Fruit fly (Drosophila melanogaster) whole organism, embryonic: ENCODE data around the gene CG43055.

ENCODE experiments used
- BEAF-32 ChIP-seq: fragments of 200-800 bp; sonication (Bioruptor generic); optimal IDR thresholded peaks from 3 replicates; lab custom pipeline; 2017; ENCODE audit warnings: missing biosample characterization, missing genetic modification characterization, mild to moderate bottlenecking, moderate library complexity, missing genetic modification reagents
- Blimp-1 ChIP-seq: fragments of 200-800 bp; sonication (Bioruptor generic); optimal IDR thresholded peaks from 3 replicates; lab custom pipeline; 2018; ENCODE audit warnings: missing biosample characterization, missing genetic modification characterization, mild to moderate bottlenecking, moderate library complexity, missing genetic modification reagents
- CG10431 ChIP-seq: fragments of 200-800 bp; sonication (Bioruptor generic); optimal IDR thresholded peaks from 3 replicates; lab custom pipeline; 2018; ENCODE audit warnings: missing biosample characterization, mild to moderate bottlenecking, missing genetic modification characterization
- CG12155 ChIP-seq: fragments of 200-800 bp; sonication (Bioruptor generic); optimal IDR thresholded peaks from 3 replicates; lab custom pipeline; 2016; ENCODE audit warnings: missing biosample characterization, missing genetic modification characterization
- CG13287 ChIP-seq: fragments of 200-800 bp; sonication (Bioruptor generic); IDR thresholded peaks from 2 replicates; pipeline ENCODE4 v1.3.6; 2022; ENCODE audit warnings: missing biosample characterization, missing genetic modification characterization; ENCODE audit not compliant: partially characterized antibody
- CG14710 ChIP-seq: fragments of 200-800 bp; sonication (Bioruptor generic); optimal IDR thresholded peaks from 3 replicates; lab custom pipeline; 2019; ENCODE audit warnings: missing biosample characterization, mild to moderate bottlenecking, missing genetic modification characterization, moderate library complexity
- CG17359 ChIP-seq: fragments of 200-800 bp; sonication (Bioruptor generic); optimal IDR thresholded peaks from 3 replicates; lab custom pipeline; 2018; ENCODE audit warnings: missing biosample characterization, mild to moderate bottlenecking, missing genetic modification characterization, moderate library complexity
- CG18619 ChIP-seq: fragments of 200-800 bp; sonication (Bioruptor generic); optimal IDR thresholded peaks from 3 replicates; lab custom pipeline; 2017; ENCODE audit warnings: missing biosample characterization, mild to moderate bottlenecking, missing genetic modification characterization
- CG2129 ChIP-seq: fragments of 200-800 bp; sonication (Bioruptor generic); IDR thresholded peaks from 2 replicates; pipeline ENCODE4 v1.3.6; 2022; ENCODE audit warnings: missing biosample characterization, missing genetic modification characterization; ENCODE audit not compliant: partially characterized antibody
- CG2712 ChIP-seq: fragments of 200-800 bp; optimal IDR thresholded peaks from 3 replicates; lab custom pipeline; 2019; ENCODE audit warnings: missing biosample characterization, mild to moderate bottlenecking, missing genetic modification characterization, moderate library complexity
- CG34422 ChIP-seq: fragments of 200-800 bp; sonication (Bioruptor generic); IDR thresholded peaks from 3 replicates; pipeline ENCODE4 v1.3.6; 2022; ENCODE audit warnings: missing biosample characterization, missing genetic modification characterization
- CG4617 ChIP-seq: fragments of 200-800 bp; sonication (Bioruptor generic); optimal IDR thresholded peaks from 3 replicates; lab custom pipeline; 2016; ENCODE audit warnings: missing biosample characterization, missing genetic modification characterization, borderline replicate concordance
- CG4820 ChIP-seq: fragments of 200-800 bp; sonication (Bioruptor generic); optimal IDR thresholded peaks from 3 replicates; lab custom pipeline; 2016; ENCODE audit warnings: missing biosample characterization, missing genetic modification characterization
- CG5245 ChIP-seq: fragments of 200-800 bp; sonication (Bioruptor generic); optimal IDR thresholded peaks from 3 replicates; lab custom pipeline; 2016; ENCODE audit warnings: missing biosample characterization, missing genetic modification characterization
- CG6254 ChIP-seq: fragments of 200-800 bp; sonication (Bioruptor generic); optimal IDR thresholded peaks from 3 replicates; lab custom pipeline; 2017; ENCODE audit warnings: mild to moderate bottlenecking, missing biosample characterization, missing genetic modification reagents, missing genetic modification characterization
- CG7839 ChIP-seq: fragments of 200-800 bp; sonication (Bioruptor generic); optimal IDR thresholded peaks from 3 replicates; lab custom pipeline; 2018; ENCODE audit warnings: missing biosample characterization, mild to moderate bottlenecking, missing genetic modification characterization, moderate library complexity
- CG8944 ChIP-seq: fragments of 200-800 bp; sonication (Bioruptor generic); optimal IDR thresholded peaks from 3 replicates; lab custom pipeline; 2016; ENCODE audit warnings: missing biosample characterization, missing genetic modification characterization
- CG9797 ChIP-seq: fragments of 200-800 bp; sonication (Bioruptor generic); optimal IDR thresholded peaks from 3 replicates; lab custom pipeline; 2018; ENCODE audit warnings: missing biosample characterization, mild to moderate bottlenecking, missing genetic modification characterization
- CkIIα-i1 ChIP-seq: fragments of 200-800 bp; sonication (Bioruptor generic); IDR thresholded peaks from 2 replicates; pipeline ENCODE4 v1.3.6; 2022; ENCODE audit warnings: missing biosample characterization, missing genetic modification characterization
- Ets97D ChIP-seq: fragments of 200-800 bp; sonication (Bioruptor generic); optimal IDR thresholded peaks from 3 replicates; lab custom pipeline; 2016; ENCODE audit warnings: missing biosample characterization, missing genetic modification characterization
- Fer3 ChIP-seq: fragments of 200-800 bp; sonication (Bioruptor generic); optimal IDR thresholded peaks from 2 replicates; lab custom pipeline; 2018; ENCODE audit warnings: missing biosample characterization, mild to moderate bottlenecking, missing genetic modification characterization, moderate library complexity
- HLH4C ChIP-seq: fragments of 200-800 bp; sonication (Bioruptor generic); IDR thresholded peaks from 3 replicates; pipeline ENCODE4 v1.3.6; 2022; ENCODE audit warnings: missing biosample characterization, missing genetic modification characterization; ENCODE audit not compliant: partially characterized antibody
- HmgZ ChIP-seq: fragments of 200-800 bp; sonication (Bioruptor generic); optimal IDR thresholded peaks from 2 replicates; lab custom pipeline; 2018; ENCODE audit warnings: missing biosample characterization, mild to moderate bottlenecking, missing genetic modification characterization
- Jarid2 ChIP-seq: fragments of 200-800 bp; sonication (Bioruptor generic); optimal IDR thresholded peaks from 3 replicates; lab custom pipeline; 2017; ENCODE audit warnings: mild to moderate bottlenecking, missing biosample characterization, missing genetic modification reagents, missing genetic modification characterization
- MBD-R2 ChIP-seq: fragments of 200-800 bp; sonication (Bioruptor generic); IDR thresholded peaks from 2 replicates; pipeline ENCODE4 v1.3.6; 2022; ENCODE audit warnings: missing biosample characterization, missing genetic modification characterization
- Myb ChIP-seq: fragments of 200-800 bp; sonication (Bioruptor generic); optimal IDR thresholded peaks from 2 replicates; lab custom pipeline; 2016; ENCODE audit warnings: missing biosample characterization, missing genetic modification characterization
- NC2β ChIP-seq: fragments of 200-800 bp; sonication (Bioruptor generic); optimal IDR thresholded peaks from 2 replicates; lab custom pipeline; 2016; ENCODE audit warnings: missing biosample characterization, missing genetic modification characterization
- Nf-YA ChIP-seq: fragments of 200-800 bp; sonication (Bioruptor generic); IDR thresholded peaks from 2 replicates; pipeline ENCODE4 v1.3.6; 2022; ENCODE audit warnings: missing biosample characterization, missing genetic modification characterization
- Nf-YC ChIP-seq: fragments of 200-800 bp; optimal IDR thresholded peaks from 3 replicates; lab custom pipeline; 2019; ENCODE audit warnings: missing biosample characterization, mild to moderate bottlenecking, missing genetic modification characterization, moderate library complexity
- ac ChIP-seq: fragments of 200-800 bp; sonication (Bioruptor generic); optimal IDR thresholded peaks from 3 replicates; lab custom pipeline; 2017; ENCODE audit warnings: missing biosample characterization, mild to moderate bottlenecking, missing genetic modification characterization
- chinmo ChIP-seq: fragments of 200-800 bp; sonication (Bioruptor generic); IDR thresholded peaks from 4 replicates; pipeline ENCODE4 v1.3.6; 2022; ENCODE audit warnings: missing biosample characterization, missing genetic modification characterization; ENCODE audit not compliant: partially characterized antibody
- ewg ChIP-seq: fragments of 200-800 bp; sonication (Bioruptor generic); optimal IDR thresholded peaks from 3 replicates; lab custom pipeline; 2017; ENCODE audit warnings: mild to moderate bottlenecking, missing biosample characterization, missing genetic modification reagents, missing genetic modification characterization
- gro ChIP-seq: fragments of 200-800 bp; sonication (Bioruptor generic); optimal IDR thresholded peaks from 2 replicates; lab custom pipeline; 2016; ENCODE audit warnings: missing biosample characterization, missing genetic modification characterization
- ham ChIP-seq: fragments of 200-800 bp; sonication (Bioruptor generic); IDR thresholded peaks from 2 replicates; pipeline ENCODE4 v1.3.6; 2022; ENCODE audit warnings: missing biosample characterization, missing genetic modification characterization
- lola ChIP-seq, 3 experiments: fragments of >200 bp in 2 of 3; fragments of 200-800 bp in 1 of 3; sonication (Bioruptor generic) in 1 of 3; optimal IDR thresholded peaks; 2 replicates each; lab custom pipeline; 2017 to 2019; ENCODE audit warnings: missing biosample characterization in 3 of 3, missing genetic modification characterization in 3 of 3, mild to moderate bottlenecking in 1 of 3, moderate library complexity in 1 of 3
- mam ChIP-seq: fragments of 200-800 bp; sonication (Bioruptor generic); optimal IDR thresholded peaks from 3 replicates; lab custom pipeline; 2016; ENCODE audit warnings: missing biosample characterization, missing genetic modification characterization
- nerfin-2 ChIP-seq: fragments of 200-800 bp; sonication (Bioruptor generic); IDR thresholded peaks from 2 replicates; pipeline ENCODE4 v1.3.6; 2022; ENCODE audit warnings: missing biosample characterization, missing genetic modification characterization; ENCODE audit not compliant: partially characterized antibody
- nmo ChIP-seq: fragments of 200-800 bp; sonication (Bioruptor generic); optimal IDR thresholded peaks from 2 replicates; lab custom pipeline; 2018; ENCODE audit warnings: missing biosample characterization, mild to moderate bottlenecking, missing genetic modification characterization, moderate library complexity
- row ChIP-seq: fragments of 200-800 bp; sonication (Bioruptor generic); IDR thresholded peaks from 3 replicates; pipeline ENCODE4 v1.3.6; 2022; ENCODE audit warnings: missing biosample characterization, missing genetic modification characterization
- sens ChIP-seq: fragments of 200-800 bp; sonication (Bioruptor generic); peaks from one replicate; lab custom pipeline; 2016; ENCODE audit warnings: missing biosample characterization, missing genetic modification characterization
- so ChIP-seq: fragments of 200-800 bp; sonication (Bioruptor generic); IDR thresholded peaks from 3 replicates; pipeline ENCODE4 v1.3.6; 2022; ENCODE audit warnings: missing biosample characterization, missing genetic modification characterization
- stwl ChIP-seq: fragments of 200-800 bp; sonication (Bioruptor generic); optimal IDR thresholded peaks from 3 replicates; lab custom pipeline; 2018; ENCODE audit warnings: missing biosample characterization, mild to moderate bottlenecking, missing genetic modification characterization, moderate library complexity
- twi ChIP-seq: fragments of 200-800 bp; optimal IDR thresholded peaks from 2 replicates; lab custom pipeline; 2019; ENCODE audit warnings: missing biosample characterization, mild to moderate bottlenecking, missing genetic modification characterization, moderate library complexity
- tx ChIP-seq: fragments of 200-800 bp; sonication (Bioruptor generic); optimal IDR thresholded peaks from 2 replicates; lab custom pipeline; 2016; ENCODE audit warnings: missing biosample characterization, missing genetic modification characterization
- wek ChIP-seq: fragments of 200-800 bp; sonication (Bioruptor generic); optimal IDR thresholded peaks from 3 replicates; lab custom pipeline; 2018; ENCODE audit warnings: missing biosample characterization, mild to moderate bottlenecking, missing genetic modification characterization, moderate library complexity
- wor ChIP-seq: fragments of 200-800 bp; sonication (Bioruptor generic); IDR thresholded peaks from 2 replicates; pipeline ENCODE4 v1.3.6; 2022; ENCODE audit warnings: missing biosample characterization, missing genetic modification characterization
- zen2 ChIP-seq: fragments of 200-800 bp; sonication (Bioruptor generic); IDR thresholded peaks from 3 replicates; pipeline ENCODE4 v1.3.6; 2022; ENCODE audit warnings: missing biosample characterization, missing genetic modification characterization; ENCODE audit not compliant: partially characterized antibody

The CG43055 gene

DNA sequence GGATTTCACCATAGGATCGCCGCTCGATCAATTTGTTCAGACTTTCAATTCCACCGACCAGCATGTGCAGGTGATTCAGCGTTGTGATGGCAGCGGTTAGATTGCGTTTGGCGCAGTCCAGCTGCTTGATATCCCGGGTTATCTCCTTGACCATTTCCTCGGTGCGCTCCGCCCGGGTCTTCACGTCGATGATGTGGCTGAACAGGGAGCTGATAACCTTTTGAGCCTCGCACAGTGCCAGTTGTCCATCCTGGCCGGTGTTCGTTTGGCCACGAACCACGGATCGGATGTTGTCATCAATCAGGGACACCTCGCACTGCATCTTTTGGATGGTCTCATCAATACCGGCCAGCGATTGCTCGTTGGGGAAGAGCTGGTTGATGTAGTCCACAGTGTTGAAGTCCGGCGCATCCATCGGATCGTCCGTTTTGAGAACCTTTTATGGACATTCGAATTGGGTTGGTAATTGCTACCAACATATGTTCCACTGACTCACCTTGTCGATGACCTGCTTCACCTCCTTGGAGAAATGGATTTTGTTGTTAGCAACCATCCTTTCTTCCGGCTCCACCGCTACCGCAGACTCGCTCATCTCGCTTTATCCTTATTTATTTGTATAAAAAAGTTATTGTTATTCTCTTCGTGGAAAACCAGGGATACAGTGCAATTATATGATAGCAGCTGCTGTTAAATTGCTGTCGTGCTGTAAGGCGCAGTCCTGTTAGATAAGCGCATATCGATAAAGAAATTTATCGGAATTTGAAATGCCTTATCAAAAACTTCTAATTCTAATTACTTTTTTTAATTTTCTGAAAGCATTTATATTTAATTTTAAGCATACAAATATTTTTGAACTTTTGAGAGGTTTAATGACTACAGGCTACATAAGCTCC lies 25.3 kb upstream of the CG43055 start, which contains the start of gene Vps53 (continued):
- TF ChIP-seq CG2712 (tag; lab: Kevin White, UChicago) = no peak
- TF ChIP-seq chinmo (GFP tag; lab: Robert Waterston, UW) = 0 out of 4 replicates have a peak, but pooled peaks have one; percentile 55
- no peak for TF ChIP-seq Ets97D (GFP tag; lab: Kevin White, UChicago)
- no peak for TF ChIP-seq CG10431 (GFP tag; lab: Kevin White, UChicago)
- no peak for TF ChIP-seq CkIIα-i1 (GFP tag; lab: Robert Waterston, UW)
- TF ChIP-seq tx = no peak
- TF ChIP-seq sens = peak; percentile 60
- no peak for TF ChIP-seq CG7839
- TF ChIP-seq wek (GFP tag; lab: Kevin White, UChicago) = no peak
- TF ChIP-seq ewg (GFP tag; lab: Kevin White, UChicago) = no peak
- peak; percentile 61 for TF ChIP-seq CG13287 (GFP tag; lab: Robert Waterston, UW)
- TF ChIP-seq CG5245 = no peak
- no peak for TF ChIP-seq twi
- TF ChIP-seq NC2β (GFP tag; lab: Kevin White, UChicago) = no peak
- TF ChIP-seq gro = no peak
- TF ChIP-seq CG17359 (tag; lab: Kevin White, UChicago) = no peak
- TF ChIP-seq Blimp-1 (GFP tag; lab: Kevin White, UChicago) = no peak
- TF ChIP-seq Myb (GFP tag; lab: Kevin White, UChicago) = peak; percentile 7
- no peak for TF ChIP-seq HLH4C (GFP tag; lab: Robert Waterston, UW)
- no peak for TF ChIP-seq wor
- no peak for TF ChIP-seq CG12155 (GFP tag; lab: Kevin White, UChicago)
- TF ChIP-seq CG4820 (GFP tag; lab: Kevin White, UChicago) = no peak
- TF ChIP-seq ham (GFP tag; lab: Robert Waterston, UW) = no peak
- TF ChIP-seq Fer3 = no peak
- TF ChIP-seq CG6254 (GFP tag; lab: Kevin White, UChicago) = no peak
- TF ChIP-seq CG18619 (GFP tag; lab: Kevin White, UChicago) = no peak
- no peak for TF ChIP-seq ac (GFP tag; lab: Kevin White, UChicago)
- TF ChIP-seq Jarid2 (GFP tag; lab: Kevin White, UChicago) = no peak
- TF ChIP-seq, all 482 proteins: peak for 32

DNA sequence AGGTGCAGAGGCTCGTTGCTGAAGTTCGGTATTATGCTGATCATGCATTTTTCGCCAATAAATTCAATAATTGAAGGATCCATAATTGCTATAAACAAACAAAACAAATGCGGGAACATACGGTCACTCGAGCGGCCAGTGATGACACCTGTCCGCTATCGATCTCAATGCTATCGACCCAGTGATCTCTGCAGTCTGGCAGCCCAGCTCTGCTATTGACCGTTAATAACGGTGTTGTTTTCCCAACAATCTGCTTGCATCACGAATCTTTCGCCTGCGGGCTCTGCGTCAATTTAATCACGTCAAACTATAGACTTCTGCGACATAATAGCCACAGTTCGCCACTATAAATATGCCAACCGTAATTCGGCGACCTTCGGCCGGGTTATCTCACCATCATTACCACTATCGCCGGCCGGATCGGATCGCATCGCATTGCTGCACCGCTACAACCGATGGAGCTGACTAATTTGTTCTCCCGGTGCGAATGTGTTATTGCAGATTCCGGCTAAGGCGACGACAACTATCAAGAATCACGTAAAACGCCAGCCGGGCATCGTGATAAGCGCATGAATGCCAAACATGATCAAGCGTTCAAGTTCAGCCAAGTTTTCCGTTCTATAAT lies 23.9 kb upstream of the CG43055 start, which contains the start of gene Psf2:
Gene Psf2 (minus strand): TSS at position 431 of the 625 bp plus-strand sequence.
- TF ChIP-seq lola (GFP tag; optimal IDR thresholded peaks at IDR 0.05; lab: Kevin White, UChicago) = no peak
- peak; percentile 57 for TF ChIP-seq stwl (tag; lab: Kevin White, UChicago)
- TF ChIP-seq HmgZ (tag; lab: Kevin White, UChicago) = peak; percentile 7
- no peak for TF ChIP-seq Nf-YA (GFP tag; lab: Robert Waterston, UW)
- TF ChIP-seq CG4617 (GFP tag; lab: Kevin White, UChicago) = peak; percentile 27
- peak; percentile 72 for TF ChIP-seq MBD-R2
- peak; percentile 69 for TF ChIP-seq CG9797 (GFP tag; lab: Kevin White, UChicago)
- peak; percentile 9; the same call in 1 of the 3 replicates for TF ChIP-seq zen2 (GFP tag; lab: Robert Waterston, UW)
- no peak for TF ChIP-seq so (GFP tag; lab: Robert Waterston, UW)
- 0 out of 3 replicates have a peak, but pooled peaks have one; percentile 0 for TF ChIP-seq CG34422
- peak; percentile 16 for TF ChIP-seq mam (GFP tag; lab: Kevin White, UChicago)
- no peak for TF ChIP-seq Nf-YC (tag; lab: Kevin White, UChicago)
- TF ChIP-seq BEAF-32 (GFP tag; lab: Kevin White, UChicago) = peak; percentile 67
- peak; percentile 13 for TF ChIP-seq nmo (GFP tag; lab: Kevin White, UChicago)
- TF ChIP-seq row (GFP tag; lab: Robert Waterston, UW) = peak; percentile 21; the same call in 1 of the 3 replicates
- TF ChIP-seq nerfin-2 (GFP tag; lab: Robert Waterston, UW) = peak; percentile 64
- TF ChIP-seq CG14710 (tag; lab: Kevin White, UChicago) = peak; percentile 26
- TF ChIP-seq CG2129 (GFP tag; lab: Robert Waterston, UW) = 0 out of 2 replicates have a peak, but pooled peaks have one; percentile 21
- TF ChIP-seq CG8944 (GFP tag; lab: Kevin White, UChicago) = peak; percentile 1
